Worm (Caenorhabditis elegans) whole organism, midembryonic: ENCODE measurements around the gene F54E4.4.

Experiments used
- flt-1 ChIP-seq: fragments of 200-800 bp; sonication (Bioruptor generic); IDR thresholded peaks from 2 replicates; pipeline ENCODE4 v1.3.6; 2022; ENCODE audit warnings: missing genetic modification characterization, missing compliant biosample characterization
- klf-2 ChIP-seq: fragments of 200-800 bp; sonication (Bioruptor generic); conservative IDR thresholded peaks from 2 replicates; pipeline ENCODE4 v1.3.6; 2022; ENCODE audit warnings: missing genetic modification reagents, missing genetic modification characterization, missing compliant biosample characterization
- ref-1 ChIP-seq: fragments of 200-800 bp; sonication (Bioruptor generic); conservative IDR thresholded peaks from 2 replicates; pipeline ENCODE4 v1.3.6; 2022; ENCODE audit warnings: missing genetic modification reagents, missing genetic modification characterization, missing compliant biosample characterization

DNA sequence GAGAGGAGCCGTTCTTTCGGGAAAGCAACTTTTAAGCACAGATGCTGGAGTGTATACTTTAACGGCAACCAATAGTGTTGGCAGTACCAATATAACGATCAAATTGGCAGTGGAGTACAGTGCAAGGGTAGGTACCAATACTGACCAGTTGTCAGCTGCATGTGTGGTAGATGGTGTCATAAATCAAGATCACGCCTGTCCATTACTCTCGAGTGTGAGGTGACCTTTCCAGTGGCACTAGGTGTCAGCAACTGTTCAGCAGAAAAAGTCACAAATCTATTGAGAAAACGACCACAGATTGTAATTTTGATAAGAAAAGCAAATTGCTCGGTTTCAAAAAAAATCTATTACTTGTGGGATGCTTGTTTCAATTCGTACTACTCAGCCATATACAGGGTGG lies 14.2 kb upstream of the F54E4.4 start:
- TF ChIP-seq flt-1 (GFP tag; lab: Robert Waterston, UW) (no peak), klf-2 (GFP tag; lab: Robert Waterston, UW) (no peak), ref-1 (no peak)
